Fruit fly (Drosophila melanogaster) whole organism, embryonic: ENCODE data around the gene Myo95E.

Source experiments
- CG11695 ChIP-seq: fragments of 200-800 bp; sonication (Bioruptor generic); IDR thresholded peaks from 3 replicates; pipeline ENCODE4 v1.3.6; 2022; ENCODE audit warnings: missing biosample characterization, missing genetic modification characterization
- CG13287 ChIP-seq: fragments of 200-800 bp; sonication (Bioruptor generic); IDR thresholded peaks from 2 replicates; pipeline ENCODE4 v1.3.6; 2022; ENCODE audit warnings: missing biosample characterization, missing genetic modification characterization; ENCODE audit not compliant: partially characterized antibody
- CG14014 ChIP-seq: fragments of 200-800 bp; sonication (Bioruptor generic); IDR thresholded peaks from 2 replicates; pipeline ENCODE4 v1.3.6; 2022; ENCODE audit warnings: missing biosample characterization, missing genetic modification characterization
- CG14441 ChIP-seq: fragments of 200-800 bp; sonication (Bioruptor generic); IDR thresholded peaks from 2 replicates; pipeline ENCODE4 v1.3.6; 2022; ENCODE audit warnings: missing biosample characterization, missing genetic modification characterization
- CG15479 ChIP-seq: fragments of 200-800 bp; sonication (Bioruptor generic); optimal IDR thresholded peaks from 3 replicates; lab custom pipeline; 2019; ENCODE audit warnings: missing biosample characterization, mild to moderate bottlenecking, missing genetic modification characterization, moderate library complexity
- CG15601 ChIP-seq: fragments of 200-800 bp; sonication (Bioruptor generic); optimal IDR thresholded peaks from 3 replicates; lab custom pipeline; 2019; ENCODE audit warnings: missing biosample characterization, mild to moderate bottlenecking, missing genetic modification characterization, moderate library complexity
- CG30403 ChIP-seq: fragments of 200-800 bp; sonication (Bioruptor generic); optimal IDR thresholded peaks from 3 replicates; lab custom pipeline; 2016; ENCODE audit warnings: missing biosample characterization, missing genetic modification characterization
- CG34376 ChIP-seq: fragments of 200-800 bp; sonication (Bioruptor generic); optimal IDR thresholded peaks from 2 replicates; lab custom pipeline; 2018; ENCODE audit warnings: missing biosample characterization, mild to moderate bottlenecking, missing genetic modification characterization
- CG34422 ChIP-seq: fragments of 200-800 bp; sonication (Bioruptor generic); IDR thresholded peaks from 3 replicates; pipeline ENCODE4 v1.3.6; 2022; ENCODE audit warnings: missing biosample characterization, missing genetic modification characterization
- CG3847 ChIP-seq: fragments of 200-800 bp; sonication (Bioruptor generic); IDR thresholded peaks from 2 replicates; pipeline ENCODE4 v1.3.6; 2022; ENCODE audit warnings: missing biosample characterization, missing genetic modification characterization
- CG8290 ChIP-seq, 3 experiments: fragments of 200-800 bp; sonication (Bioruptor generic); optimal IDR thresholded peaks; 2 replicates each; lab custom pipeline; 2016 to 2019; ENCODE audit warnings: missing biosample characterization in 3 of 3, missing genetic modification characterization in 3 of 3, mild to moderate bottlenecking in 2 of 3, moderate library complexity in 1 of 3
- CkIIα-i1 ChIP-seq: fragments of 200-800 bp; sonication (Bioruptor generic); IDR thresholded peaks from 2 replicates; pipeline ENCODE4 v1.3.6; 2022; ENCODE audit warnings: missing biosample characterization, missing genetic modification characterization
- Dip2 ChIP-seq: fragments of 200-800 bp; sonication (Bioruptor generic); IDR thresholded peaks from 2 replicates; pipeline ENCODE4 v1.3.6; 2022; ENCODE audit warnings: missing biosample characterization, missing genetic modification characterization
- Elba2 ChIP-seq: fragments of 200-800 bp; sonication (Bioruptor generic); optimal IDR thresholded peaks from 3 replicates; lab custom pipeline; 2016; ENCODE audit warnings: missing biosample characterization, missing genetic modification characterization
- Fer1 ChIP-seq: fragments of 200-800 bp; sonication (Bioruptor generic); optimal IDR thresholded peaks from 2 replicates; lab custom pipeline; 2017; ENCODE audit warnings: missing biosample characterization, mild to moderate bottlenecking, missing genetic modification characterization
- MBD-R2 ChIP-seq: fragments of 200-800 bp; sonication (Bioruptor generic); IDR thresholded peaks from 2 replicates; pipeline ENCODE4 v1.3.6; 2022; ENCODE audit warnings: missing biosample characterization, missing genetic modification characterization
- MESR4 ChIP-seq: fragments of 200-800 bp; sonication (Bioruptor generic); optimal IDR thresholded peaks from 2 replicates; lab custom pipeline; 2018; ENCODE audit warnings: missing biosample characterization, mild to moderate bottlenecking, missing genetic modification characterization, moderate library complexity
- Nf-YB ChIP-seq: fragments of 200-800 bp; sonication (Bioruptor generic); optimal IDR thresholded peaks from 3 replicates; lab custom pipeline; 2019; ENCODE audit warnings: missing biosample characterization, mild to moderate bottlenecking, missing genetic modification characterization, moderate library complexity
- Pdp1 ChIP-seq, 2 experiments: fragments of 200-800 bp; sonication (Bioruptor generic); optimal IDR thresholded peaks; 3 replicates each; lab custom pipeline; 2016; ENCODE audit warnings: missing biosample characterization in 2 of 2, missing genetic modification characterization in 2 of 2, mild to moderate bottlenecking in 1 of 2, moderate library complexity in 1 of 2
- Ravus ChIP-seq: fragments of 200-800 bp; sonication (Bioruptor generic); IDR thresholded peaks from 2 replicates; pipeline ENCODE4 v1.3.6; 2022; ENCODE audit warnings: missing biosample characterization, missing genetic modification characterization
- Rfx ChIP-seq: fragments of 200-800 bp; sonication (Bioruptor generic); IDR thresholded peaks from 2 replicates; pipeline ENCODE4 v1.3.6; 2022; ENCODE audit warnings: missing biosample characterization, missing genetic modification characterization
- Sin3A ChIP-seq: fragments of >200 bp; optimal IDR thresholded peaks from 2 replicates; lab custom pipeline; 2018
- Xrp1 ChIP-seq: fragments of 200-800 bp; sonication (Bioruptor generic); IDR thresholded peaks from 2 replicates; pipeline ENCODE4 v1.3.6; 2022; ENCODE audit warnings: missing biosample characterization, missing genetic modification characterization
- YL-1 ChIP-seq: fragments of 200-800 bp; sonication (Bioruptor generic); optimal IDR thresholded peaks from 3 replicates; lab custom pipeline; 2017; ENCODE audit warnings: missing biosample characterization, mild to moderate bottlenecking, missing genetic modification characterization
- al ChIP-seq: fragments of 200-800 bp; sonication (Bioruptor generic); IDR thresholded peaks from 2 replicates; pipeline ENCODE4 v1.3.6; 2022; ENCODE audit warnings: missing biosample characterization, missing genetic modification characterization
- bigmax ChIP-seq: fragments of 200-800 bp; sonication (Bioruptor generic); optimal IDR thresholded peaks from 2 replicates; lab custom pipeline; 2018; ENCODE audit warnings: missing biosample characterization, mild to moderate bottlenecking, missing genetic modification characterization
- crp ChIP-seq, 2 experiments: fragments of 200-800 bp; sonication (Bioruptor generic); optimal IDR thresholded peaks; 2 replicates in 1 of 2; 3 replicates in 1 of 2; lab custom pipeline; 2017; ENCODE audit warnings: missing biosample characterization in 2 of 2, missing genetic modification characterization in 2 of 2, mild to moderate bottlenecking in 1 of 2, moderate library complexity in 1 of 2
- dpn ChIP-seq, 2 experiments: fragments of 200-800 bp; sonication (Bioruptor generic); optimal IDR thresholded peaks; 3 replicates each; lab custom pipeline; 2016; ENCODE audit warnings: missing biosample characterization in 2 of 2, missing genetic modification characterization in 2 of 2
- exex ChIP-seq: fragments of 200-800 bp; sonication (Bioruptor generic); optimal IDR thresholded peaks from 4 replicates; lab custom pipeline; 2018; ENCODE audit warnings: missing biosample characterization, mild to moderate bottlenecking, missing genetic modification characterization, moderate library complexity
- grau ChIP-seq: fragments of 200-800 bp; optimal IDR thresholded peaks from 3 replicates; lab custom pipeline; 2019; ENCODE audit warnings: missing biosample characterization, mild to moderate bottlenecking, missing genetic modification characterization, moderate library complexity
- hbn ChIP-seq: fragments of 200-800 bp; sonication (Bioruptor generic); IDR thresholded peaks from 2 replicates; pipeline ENCODE4 v1.3.6; 2022; ENCODE audit warnings: missing biosample characterization, missing genetic modification characterization; ENCODE audit not compliant: partially characterized antibody
- nerfin-1 ChIP-seq: fragments of 200-800 bp; sonication (Bioruptor generic); optimal IDR thresholded peaks from 3 replicates; lab custom pipeline; 2019; ENCODE audit warnings: missing biosample characterization, mild to moderate bottlenecking, missing genetic modification characterization, moderate library complexity
- nmo ChIP-seq: fragments of 200-800 bp; sonication (Bioruptor generic); optimal IDR thresholded peaks from 2 replicates; lab custom pipeline; 2018; ENCODE audit warnings: missing biosample characterization, mild to moderate bottlenecking, missing genetic modification characterization, moderate library complexity
- pfk ChIP-seq: fragments of 200-800 bp; sonication (Bioruptor generic); optimal IDR thresholded peaks from 2 replicates; lab custom pipeline; 2018; ENCODE audit warnings: missing biosample characterization, mild to moderate bottlenecking, missing genetic modification characterization, moderate library complexity
- pita ChIP-seq: fragments of 200-800 bp; sonication (Bioruptor generic); optimal IDR thresholded peaks from 2 replicates; lab custom pipeline; 2017; ENCODE audit warnings: missing biosample characterization, mild to moderate bottlenecking, missing genetic modification characterization
- prd ChIP-seq, 3 experiments: fragments of >200 bp in 2 of 3; fragments of 200-800 bp in 1 of 3; sonication (Bioruptor generic) in 1 of 3; optimal IDR thresholded peaks in 2 of 3; IDR thresholded peaks in 1 of 3; 2 replicates in 2 of 3; 3 replicates in 1 of 3; pipeline versions ENCODE4 v1.3.6 to Lab custom; 2017 to 2022; ENCODE audit warnings: missing biosample characterization in 1 of 3, missing genetic modification characterization in 1 of 3
- ro ChIP-seq: fragments of 200-800 bp; sonication (Bioruptor generic); IDR thresholded peaks from 2 replicates; pipeline ENCODE4 v1.3.6; 2022; ENCODE audit warnings: missing biosample characterization, missing genetic modification characterization
- sc ChIP-seq, 3 experiments: fragments of >200 bp in 2 of 3; fragments of 200-800 bp in 1 of 3; sonication (Bioruptor generic) in 1 of 3; optimal IDR thresholded peaks; 2 replicates in 2 of 3; 3 replicates in 1 of 3; lab custom pipeline; 2017; ENCODE audit warnings: mild to moderate bottlenecking in 1 of 3, missing biosample characterization in 1 of 3, missing genetic modification characterization in 1 of 3, missing genetic modification reagents in 1 of 3
- slp2 ChIP-seq: fragments of 200-800 bp; sonication (Bioruptor generic); optimal IDR thresholded peaks from 2 replicates; lab custom pipeline; 2016; ENCODE audit warnings: missing biosample characterization, missing genetic modification characterization
- sna ChIP-seq: fragments of 200-800 bp; sonication (Bioruptor generic); IDR thresholded peaks from 2 replicates; pipeline ENCODE4 v1.3.6; 2022; ENCODE audit warnings: missing biosample characterization, missing genetic modification characterization; ENCODE audit not compliant: partially characterized antibody
- usp ChIP-seq: fragments of >200 bp; optimal IDR thresholded peaks from 2 replicates; lab custom pipeline; 2017; ENCODE audit warnings: missing biosample characterization, missing genetic modification characterization
- wek ChIP-seq: fragments of 200-800 bp; sonication (Bioruptor generic); optimal IDR thresholded peaks from 3 replicates; lab custom pipeline; 2018; ENCODE audit warnings: missing biosample characterization, mild to moderate bottlenecking, missing genetic modification characterization, moderate library complexity

The Myo95E gene

DNA sequence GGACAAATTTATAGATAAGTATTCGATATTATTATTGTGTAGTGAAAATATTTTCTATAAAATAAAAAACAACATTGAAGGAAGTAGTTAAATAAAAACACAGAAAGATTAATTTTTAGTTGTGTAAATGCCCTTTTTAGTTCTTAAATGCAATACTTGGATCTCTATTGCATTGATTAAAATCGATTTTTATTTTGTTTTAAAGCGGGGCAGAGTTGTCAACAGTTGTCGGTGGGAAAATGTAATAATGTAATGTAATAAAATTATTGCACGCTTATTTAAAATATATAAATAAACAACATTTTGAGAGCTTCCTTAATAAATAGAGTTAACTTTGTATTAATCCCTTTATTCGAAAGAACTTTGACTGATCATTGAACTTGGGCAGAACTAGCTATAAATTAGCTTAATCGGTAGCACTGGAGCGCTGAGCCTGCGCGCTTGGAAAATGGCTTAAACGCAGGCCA lies 2.3 kb upstream of the Myo95E start, which contains the start of gene Apc2 (continued):
- TF ChIP-seq Nf-YB (GFP tag; lab: Kevin White, UChicago): peak; percentile 35
- TF ChIP-seq ro (GFP tag; lab: Robert Waterston, UW): no peak
- TF ChIP-seq CG3847 (GFP tag; lab: Robert Waterston, UW): no peak
- peak; percentile 64; the same call in 1 of the 2 replicates for TF ChIP-seq CG14441 (GFP tag; lab: Robert Waterston, UW)

DNA sequence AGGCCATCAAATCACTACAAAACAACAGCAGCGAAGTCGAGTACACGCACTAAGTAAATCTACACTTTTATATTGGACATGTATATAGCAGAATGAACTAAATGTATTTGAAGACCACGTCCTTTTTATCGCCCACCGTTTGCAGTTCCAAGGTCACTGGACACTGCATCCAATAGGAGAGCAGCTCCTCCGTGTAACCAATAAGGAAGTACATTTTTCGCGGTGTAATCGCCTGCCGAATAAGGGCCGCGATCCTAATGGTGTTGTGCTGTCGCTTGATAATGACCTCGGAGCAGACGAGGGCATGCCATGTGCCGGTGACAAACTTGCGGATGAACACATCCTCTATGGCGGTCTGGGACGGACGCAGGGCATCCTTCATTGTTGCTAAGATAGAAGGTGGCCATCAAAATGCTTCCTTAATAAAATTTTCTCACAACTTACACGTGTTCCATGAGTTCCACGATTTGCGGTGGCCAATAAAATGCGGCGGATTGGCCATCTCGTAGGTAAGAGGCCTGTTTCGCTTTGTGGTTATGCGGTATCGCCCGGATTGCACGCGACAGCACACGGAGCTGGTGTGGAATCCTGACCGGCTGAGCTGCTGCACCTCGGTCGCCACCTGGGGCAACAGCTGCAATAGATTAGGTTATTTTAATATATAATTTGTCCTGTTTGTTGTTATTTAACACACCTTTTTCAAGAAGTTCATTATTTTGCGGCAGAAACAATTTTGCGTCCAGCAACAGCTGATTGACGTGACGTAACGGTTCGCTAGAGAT lies 1.7 kb upstream of the Myo95E start, which contains the start of gene mRpS24:
Gene mRpS24 (minus strand): TSS at position 772 of the 782 bp plus-strand sequence.
- TF ChIP-seq MBD-R2 (GFP tag; lab: Robert Waterston, UW) (peak; percentile 67), CkIIα-i1 (GFP tag; lab: Robert Waterston, UW) (no peak), Elba2 (GFP tag; lab: Kevin White, UChicago) (peak; percentile 94), MESR4 (GFP tag; lab: Kevin White, UChicago) (peak; percentile 52), Pdp1 (GFP tag; optimal IDR thresholded peaks at IDR 0.05; lab: Kevin White, UChicago) (peak in 1 of 2 experiments; percentile 97), hbn (GFP tag; lab: Robert Waterston, UW) (0 out of 2 replicates have a peak, but pooled peaks have one; percentile 58), CG34422 (peak; percentile 51; the same call in 1 of the 3 replicates), Dip2 (GFP tag; lab: Robert Waterston, UW) (no peak), YL-1 (GFP tag; lab: Kevin White, UChicago) (peak; percentile 32), sna (GFP tag; lab: Robert Waterston, UW) (peak; percentile 72), bigmax (peak; percentile 60), CG14014 (GFP tag; lab: Robert Waterston, UW) (no peak), wek (no peak), crp (GFP tag; optimal IDR thresholded peaks at IDR 0.05; lab: Kevin White, UChicago) (peak in 1 of 2 experiments; percentile 88)

DNA sequence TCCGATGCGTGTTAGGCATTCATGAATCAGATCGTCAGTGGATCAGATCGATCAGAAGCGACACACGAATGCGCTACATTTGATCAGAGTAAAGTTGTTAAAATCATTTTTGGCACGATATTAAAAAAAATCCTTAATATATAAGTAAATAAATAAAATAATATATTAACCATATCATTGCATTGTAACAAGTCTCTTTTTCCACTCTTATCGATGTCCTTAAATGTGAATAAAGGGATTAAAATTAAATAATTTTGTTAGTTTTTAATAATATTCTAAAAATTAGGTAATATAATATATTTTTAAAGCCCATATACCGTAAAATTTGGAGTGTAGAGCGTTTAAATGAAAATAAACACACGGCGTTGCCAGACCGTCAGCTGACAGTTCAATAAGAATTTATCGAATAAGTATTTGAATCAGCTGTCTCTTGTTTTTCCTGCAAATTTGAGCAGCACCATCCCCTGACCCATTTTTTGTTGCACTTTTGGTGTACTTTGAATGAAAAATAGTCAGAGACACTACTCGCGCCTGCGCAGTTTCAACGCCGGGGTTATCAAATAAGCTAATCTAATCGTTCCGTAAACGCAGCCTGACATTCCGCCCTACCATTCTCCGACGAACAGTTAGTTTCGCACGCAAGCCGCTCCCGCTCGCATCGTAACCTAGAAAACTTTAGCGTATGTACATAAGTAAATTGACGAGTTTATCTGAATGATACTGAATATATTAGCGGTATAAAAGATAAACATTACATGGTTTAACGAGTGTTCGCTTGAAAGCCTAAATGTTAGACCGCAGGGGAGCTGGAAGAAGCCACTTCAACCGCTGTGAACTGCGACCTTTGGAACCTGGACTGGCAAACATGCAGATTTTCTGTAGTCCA lies 9.1 kb downstream of the Myo95E start, which contains the start of the genes p38a and CG6178:
Gene p38a (minus strand): TSS at position 398 of the 886 bp plus-strand sequence.
Gene CG6178 (plus strand): TSS at position 424 of the 886 bp plus-strand sequence.
- peak; percentile 43 for TF ChIP-seq pfk (GFP tag; lab: Kevin White, UChicago)
- TF ChIP-seq grau (tag; lab: Kevin White, UChicago): peak; percentile 98
- no peak for TF ChIP-seq prd (optimal IDR thresholded peaks at IDR 0.05; lab: Kevin White, UChicago)
- TF ChIP-seq prd (GFP tag; IDR thresholded peaks at IDR 0.05; lab: Robert Waterston, UW): peak; percentile 97
- no peak for TF ChIP-seq pita (GFP tag; lab: Kevin White, UChicago)
- TF ChIP-seq nmo: peak; percentile 99
- TF ChIP-seq dpn (GFP tag; optimal IDR thresholded peaks at IDR 0.05; lab: Kevin White, UChicago): peak; percentile 51 to 94
- peak; percentile 92 for TF ChIP-seq Ravus (GFP tag; lab: Robert Waterston, UW)
- peak; percentile 47 for TF ChIP-seq slp2 (GFP tag; lab: Kevin White, UChicago)
- no peak for TF ChIP-seq usp (GFP tag; lab: Kevin White, UChicago)
- TF ChIP-seq CG30403: peak; percentile 95
- peak; percentile 98 for TF ChIP-seq CG11695 (GFP tag; lab: Robert Waterston, UW)
- TF ChIP-seq CG34376 (GFP tag; lab: Kevin White, UChicago): peak; percentile 68
- TF ChIP-seq exex (tag; lab: Kevin White, UChicago): peak; percentile 89
- peak; percentile 95 for TF ChIP-seq CG15601 (tag; lab: Kevin White, UChicago)
- peak; percentile 91 for TF ChIP-seq nerfin-1 (tag; lab: Kevin White, UChicago)
- TF ChIP-seq CG13287: no peak
- TF ChIP-seq al: peak; percentile 97
- peak; percentile 96 for TF ChIP-seq Xrp1 (GFP tag; lab: Robert Waterston, UW)
- peak; percentile 98 for TF ChIP-seq Rfx
- peak; percentile 5 for TF ChIP-seq Sin3A
- no peak for TF ChIP-seq sc (optimal IDR thresholded peaks at IDR 0.05; lab: Kevin White, UChicago)
- TF ChIP-seq sc (GFP tag; optimal IDR thresholded peaks at IDR 0.05; lab: Kevin White, UChicago): peak; percentile 94
- TF ChIP-seq CG8290 (GFP tag; optimal IDR thresholded peaks at IDR 0.05; lab: Kevin White, UChicago): peak; percentile 50
- no peak for TF ChIP-seq CG8290 (tag; optimal IDR thresholded peaks at IDR 0.05; lab: Kevin White, UChicago)
- peak; percentile 97 for TF ChIP-seq Fer1
- peak; percentile 39 for TF ChIP-seq CG15479 (GFP tag; lab: Kevin White, UChicago)
